Worm (Caenorhabditis elegans) whole organism, early embryonic: Measurements from ENCODE around the gene Y54F10BM.9.

ENCODE experiments used
- ama-1 ChIP-seq: fragments of 150-350 bp; optimal IDR thresholded peaks from 2 replicates; lab custom pipeline; 2014
- ets-7 ChIP-seq: sonication (generic microtip); optimal IDR thresholded peaks from 2 replicates; lab custom pipeline; 2016; ENCODE audit warnings: missing genotype, missing genetic modification characterization, missing compliant biosample characterization
- flt-1 ChIP-seq: fragments of 200-800 bp; sonication (Bioruptor generic); IDR thresholded peaks from 2 replicates; pipeline ENCODE4 v1.3.6; 2022; ENCODE audit warnings: missing genetic modification characterization, missing compliant biosample characterization
- hmg-4 ChIP-seq: fragments of 200-800 bp; sonication (Bioruptor generic); optimal IDR thresholded peaks from 2 replicates; lab custom pipeline; 2018; ENCODE audit warnings: mild to moderate bottlenecking, missing genetic modification characterization, missing compliant biosample characterization
- scrt-1 ChIP-seq: fragments of 200-800 bp; sonication (Bioruptor generic); IDR thresholded peaks from 2 replicates; pipeline ENCODE4 v1.3.6; 2022; ENCODE audit warnings: missing genetic modification characterization, missing compliant biosample characterization
- tbx-11 ChIP-seq: fragments of 200-800 bp; sonication (Bioruptor generic); IDR thresholded peaks from 2 replicates; pipeline ENCODE4 v1.3.6; 2022; ENCODE audit warnings: missing genetic modification characterization, missing compliant biosample characterization
- tra-4 ChIP-seq: sonication (generic microtip); optimal IDR thresholded peaks from 2 replicates; lab custom pipeline; 2017; ENCODE audit warnings: missing genetic modification characterization, missing compliant biosample characterization

ce11 chrIII:2288261-2288660, 16.5 kb downstream of the Y54F10BM.9 start:
- TF ChIP-seq ama-1 (lab: Kevin White, UChicago) (no peak), tbx-11 (GFP tag; lab: Robert Waterston, UW) (no peak), scrt-1 (GFP tag; lab: Robert Waterston, UW) (no peak), flt-1 (GFP tag; lab: Robert Waterston, UW) (no peak), tra-4 (no peak), ets-7 (tag; lab: Kevin White, UChicago) (no peak), hmg-4 (GFP tag; lab: Kevin White, UChicago) (no peak)
